Comparison of ENCODE assay signal across 7 fruit fly cellular contexts in genomic region chr3R:21606221-21607099, dm6.
TF ChIP-seq lines count a peak whose summit lies in the region.

No protein-coding gene starts in this region.

- no peak for TF ChIP-seq CTCF in whole organism, embryonic (GFP tag; optimal IDR thresholded peaks at IDR 0.05; lab: Kevin White, UChicago)

TF ChIP-seq in Kc167, 6 proteins besides CTCF, POLR2A, EP300 and RAD21:
- TF ChIP-seq Sin3A (optimal IDR thresholded peaks at IDR 0.05; lab: Kevin White, UChicago) (no peak), psq (optimal IDR thresholded peaks at IDR 0.05; lab: Kevin White, UChicago) (peak; percentile 34)
TF ChIP-seq in Kc167: peak in this region for 1.

TF ChIP-seq in whole organism, 6 proteins besides CTCF, POLR2A, EP300 and RAD21:
- TF ChIP-seq CG8478 (optimal IDR thresholded peaks at IDR 0.05; lab: Kevin White, UChicago), result no peak
- peak; percentile 61 for TF ChIP-seq Dll (optimal IDR thresholded peaks at IDR 0.05; lab: Kevin White, UChicago)
- no peak for TF ChIP-seq psq (optimal IDR thresholded peaks at IDR 0.05; lab: Kevin White, UChicago)
- TF ChIP-seq EcR (GFP tag; optimal IDR thresholded peaks at IDR 0.05; lab: Kevin White, UChicago), result peak; percentile 93 to 94
- no peak for TF ChIP-seq pan (optimal IDR thresholded peaks at IDR 0.05; lab: Kevin White, UChicago)
- no peak for TF ChIP-seq usp (GFP tag; optimal IDR thresholded peaks at IDR 0.05; lab: Kevin White, UChicago)

TF ChIP-seq in whole organism, adult, 20 proteins besides CTCF, POLR2A, EP300 and RAD21:
- TF ChIP-seq Crg-1 (GFP tag; optimal IDR thresholded peaks at IDR 0.05; lab: Kevin White, UChicago), result no peak
- peak; percentile 72 for TF ChIP-seq cic (GFP tag; optimal IDR thresholded peaks at IDR 0.05; lab: Kevin White, UChicago)
- TF ChIP-seq pad (GFP tag; optimal IDR thresholded peaks at IDR 0.05; lab: Kevin White, UChicago), result peak; percentile 56
- peak; percentile 54 for TF ChIP-seq tj (GFP tag; optimal IDR thresholded peaks at IDR 0.05; lab: Kevin White, UChicago)
- TF ChIP-seq CG7045 (GFP tag; optimal IDR thresholded peaks at IDR 0.05; lab: Kevin White, UChicago), result no peak
- TF ChIP-seq Mnt (GFP tag; optimal IDR thresholded peaks at IDR 0.05; lab: Kevin White, UChicago), result peak; percentile 43

TF ChIP-seq in whole organism, embryonic, 481 proteins besides CTCF, POLR2A, EP300 and RAD21 (continues in another document):
- TF ChIP-seq sens (GFP tag; lab: Kevin White, UChicago) (peak; percentile 71), cg (GFP tag; optimal IDR thresholded peaks at IDR 0.05; lab: Kevin White, UChicago) (peak; percentile 87), CG16815 (GFP tag; optimal IDR thresholded peaks at IDR 0.05; lab: Kevin White, UChicago) (no peak), ssp (GFP tag; IDR thresholded peaks at IDR 0.05; lab: Robert Waterston, UW) (no peak), CG8478 (optimal IDR thresholded peaks at IDR 0.05; lab: Kevin White, UChicago) (peak; percentile 72), nerfin-1 (tag; optimal IDR thresholded peaks at IDR 0.05; lab: Kevin White, UChicago) (peak; percentile 88), esg (GFP tag; conservative IDR thresholded peaks at IDR 0.05; lab: Robert Waterston, UW) (no peak), vvl (GFP tag; IDR thresholded peaks at IDR 0.05; lab: Robert Waterston, UW) (no peak), CG9609 (GFP tag; optimal IDR thresholded peaks at IDR 0.05; lab: Kevin White, UChicago) (no peak), kni (GFP tag; optimal IDR thresholded peaks at IDR 0.05; lab: Kevin White, UChicago) (peak; percentile 40), caup (GFP tag; optimal IDR thresholded peaks at IDR 0.05; lab: Kevin White, UChicago; ENCODE audit: severe bottlenecking) (no peak), Med (GFP tag; lab: Kevin White, UChicago) (peak; percentile 65), Adf1 (GFP tag; IDR thresholded peaks at IDR 0.05; lab: Robert Waterston, UW) (no peak), sqz (GFP tag; optimal IDR thresholded peaks at IDR 0.05; lab: Kevin White, UChicago) (peak; percentile 71), pros (GFP tag; optimal IDR thresholded peaks at IDR 0.05; lab: Kevin White, UChicago) (peak; percentile 88), CG6272 (GFP tag; IDR thresholded peaks at IDR 0.05; lab: Robert Waterston, UW) (no peak), bowl (GFP tag; IDR thresholded peaks at IDR 0.05; lab: Robert Waterston, UW) (no peak), Kr (GFP tag; optimal IDR thresholded peaks at IDR 0.05; lab: Kevin White, UChicago) (peak; percentile 86), Hr51 (GFP tag; optimal IDR thresholded peaks at IDR 0.05; lab: Kevin White, UChicago) (no peak), abd-A (tag; optimal IDR thresholded peaks at IDR 0.05; lab: Kevin White, UChicago) (peak; percentile 73), lola (GFP tag; optimal IDR thresholded peaks at IDR 0.05; lab: Kevin White, UChicago) (no peak)

TF ChIP-seq in whole organism, prepupa, 60 proteins besides CTCF, POLR2A, EP300 and RAD21 (continues in another document):
- TF ChIP-seq Smox (GFP tag; optimal IDR thresholded peaks at IDR 0.05; lab: Kevin White, UChicago) (no peak), esn (GFP tag; optimal IDR thresholded peaks at IDR 0.05; lab: Kevin White, UChicago) (peak; percentile 19), CG3919 (GFP tag; optimal IDR thresholded peaks at IDR 0.05; lab: Kevin White, UChicago) (no peak), vri (GFP tag; optimal IDR thresholded peaks at IDR 0.05; lab: Kevin White, UChicago) (peak; percentile 45), Met (GFP tag; optimal IDR thresholded peaks at IDR 0.05; lab: Kevin White, UChicago) (peak; percentile 4), Ets96B (tag; optimal IDR thresholded peaks at IDR 0.05; lab: Kevin White, UChicago) (no peak), CG10669 (GFP tag; optimal IDR thresholded peaks at IDR 0.05; lab: Kevin White, UChicago) (no peak), Ets21C (GFP tag; optimal IDR thresholded peaks at IDR 0.05; lab: Kevin White, UChicago) (no peak), OdsH (GFP tag; optimal IDR thresholded peaks at IDR 0.05; lab: Kevin White, UChicago) (no peak), Eip78C (GFP tag; lab: Kevin White, UChicago) (peak; percentile 78), Lpt (GFP tag; optimal IDR thresholded peaks at IDR 0.05; lab: Kevin White, UChicago) (peak; percentile 75), CG6808 (GFP tag; optimal IDR thresholded peaks at IDR 0.05; lab: Kevin White, UChicago) (peak; percentile 28), achi (GFP tag; optimal IDR thresholded peaks at IDR 0.05; lab: Kevin White, UChicago) (no peak), eg (GFP tag; IDR thresholded peaks at IDR 0.05; lab: Robert Waterston, UW) (no peak), CG34406 (GFP tag; optimal IDR thresholded peaks at IDR 0.05; lab: Kevin White, UChicago) (peak; percentile 9), fkh (GFP tag; optimal IDR thresholded peaks at IDR 0.05; lab: Kevin White, UChicago) (no peak), dac (GFP tag; optimal IDR thresholded peaks at IDR 0.05; lab: Kevin White, UChicago) (no peak), CG9139 (GFP tag; optimal IDR thresholded peaks at IDR 0.05; lab: Kevin White, UChicago) (peak; percentile 32), pdm3 (GFP tag; optimal IDR thresholded peaks at IDR 0.05; lab: Kevin White, UChicago) (peak; percentile 24), topi (GFP tag; optimal IDR thresholded peaks at IDR 0.05; lab: Kevin White, UChicago) (peak; percentile 31), CG11902 (GFP tag; optimal IDR thresholded peaks at IDR 0.05; lab: Kevin White, UChicago) (no peak)

TF ChIP-seq in whole organism, pupa, 21 proteins besides CTCF, POLR2A, EP300 and RAD21:
- TF ChIP-seq Pif1A (GFP tag; optimal IDR thresholded peaks at IDR 0.05; lab: Kevin White, UChicago) (no peak), CG8159 (tag; optimal IDR thresholded peaks at IDR 0.05; lab: Kevin White, UChicago) (peak; percentile 14), gl (tag; optimal IDR thresholded peaks at IDR 0.05; lab: Kevin White, UChicago) (peak; percentile 16), CG17806 (tag; optimal IDR thresholded peaks at IDR 0.05; lab: Kevin White, UChicago) (no peak), CG14655 (GFP tag; optimal IDR thresholded peaks at IDR 0.05; lab: Kevin White, UChicago) (peak; percentile 28), Snoo (tag; optimal IDR thresholded peaks at IDR 0.05; lab: Kevin White, UChicago) (peak; percentile 53), EcR (GFP tag; optimal IDR thresholded peaks at IDR 0.05; lab: Kevin White, UChicago) (peak; percentile 99), CG13204 (GFP tag; optimal IDR thresholded peaks at IDR 0.05; lab: Kevin White, UChicago) (peak; percentile 93)

TF ChIP-seq in whole organism, wandering third instar larva, 38 proteins besides CTCF, POLR2A, EP300 and RAD21 (continues in another document):
- TF ChIP-seq Rel (GFP tag; optimal IDR thresholded peaks at IDR 0.05; lab: Kevin White, UChicago) (no peak), Rel (tag; optimal IDR thresholded peaks at IDR 0.05; lab: Kevin White, UChicago) (peak; percentile 49), Mio (GFP tag; optimal IDR thresholded peaks at IDR 0.05; lab: Kevin White, UChicago) (no peak), lola (GFP tag; optimal IDR thresholded peaks at IDR 0.05; lab: Kevin White, UChicago) (no peak), psq (GFP tag; optimal IDR thresholded peaks at IDR 0.05; lab: Kevin White, UChicago) (peak; percentile 97), brk (GFP tag; optimal IDR thresholded peaks at IDR 0.05; lab: Kevin White, UChicago) (no peak), dl (GFP tag; optimal IDR thresholded peaks at IDR 0.05; lab: Kevin White, UChicago; ENCODE audit: insufficient read depth in 1 of 2, partially characterized antibody in 2 of 2) (peak; percentile 51 to 54), Hnf4 (GFP tag; optimal IDR thresholded peaks at IDR 0.05; lab: Kevin White, UChicago) (peak; percentile 48), usp (GFP tag; optimal IDR thresholded peaks at IDR 0.05; lab: Kevin White, UChicago) (no peak), ey (GFP tag; optimal IDR thresholded peaks at IDR 0.05; lab: Kevin White, UChicago) (no peak), Sp1 (GFP tag; optimal IDR thresholded peaks at IDR 0.05; lab: Kevin White, UChicago) (peak; percentile 22), Dfd (GFP tag; optimal IDR thresholded peaks at IDR 0.05; lab: Kevin White, UChicago) (no peak), dmrt93B (GFP tag; optimal IDR thresholded peaks at IDR 0.05; lab: Kevin White, UChicago) (no peak), CG32264 (GFP tag; optimal IDR thresholded peaks at IDR 0.05; lab: Kevin White, UChicago) (no peak), CG9705 (GFP tag; optimal IDR thresholded peaks at IDR 0.05; lab: Kevin White, UChicago) (no peak), Vsx2 (GFP tag; optimal IDR thresholded peaks at IDR 0.05; lab: Kevin White, UChicago; ENCODE audit: partially characterized antibody) (no peak), h (GFP tag; optimal IDR thresholded peaks at IDR 0.05; lab: Kevin White, UChicago) (peak; percentile 70), pan (optimal IDR thresholded peaks at IDR 0.05; lab: Kevin White, UChicago) (no peak), br (GFP tag; optimal IDR thresholded peaks at IDR 0.05; lab: Kevin White, UChicago) (no peak), CrebA (GFP tag; optimal IDR thresholded peaks at IDR 0.05; lab: Kevin White, UChicago; ENCODE audit: borderline replicate concordance) (peak; percentile 62), GATAd (GFP tag; optimal IDR thresholded peaks at IDR 0.05; lab: Kevin White, UChicago) (no peak), jim (GFP tag; optimal IDR thresholded peaks at IDR 0.05; lab: Kevin White, UChicago) (peak; percentile 90), Dif (GFP tag; optimal IDR thresholded peaks at IDR 0.05; lab: Kevin White, UChicago; ENCODE audit: partially characterized antibody) (peak; percentile 71), Jra (GFP tag; optimal IDR thresholded peaks at IDR 0.05; lab: Kevin White, UChicago) (no peak), fru (GFP tag; optimal IDR thresholded peaks at IDR 0.05; lab: Kevin White, UChicago) (no peak), Hr83 (GFP tag; optimal IDR thresholded peaks at IDR 0.05; lab: Kevin White, UChicago; ENCODE audit: poor library complexity, severe bottlenecking) (peak; percentile 35), HLH106 (tag; optimal IDR thresholded peaks at IDR 0.05; lab: Kevin White, UChicago) (peak; percentile 5), foxo (GFP tag; optimal IDR thresholded peaks at IDR 0.05; lab: Kevin White, UChicago) (peak in 1 of 2 experiments; percentile 41), sv (GFP tag; optimal IDR thresholded peaks at IDR 0.05; lab: Kevin White, UChicago) (no peak), N (GFP tag; optimal IDR thresholded peaks at IDR 0.05; lab: Kevin White, UChicago) (no peak), dsf (GFP tag; optimal IDR thresholded peaks at IDR 0.05; lab: Kevin White, UChicago; ENCODE audit: borderline replicate concordance) (no peak), Abd-B (GFP tag; optimal IDR thresholded peaks at IDR 0.05; lab: Kevin White, UChicago) (no peak), tai (GFP tag; optimal IDR thresholded peaks at IDR 0.05; lab: Kevin White, UChicago) (no peak), Hr78 (GFP tag; optimal IDR thresholded peaks at IDR 0.05; lab: Kevin White, UChicago) (no peak), rgr (GFP tag; optimal IDR thresholded peaks at IDR 0.05; lab: Kevin White, UChicago) (peak; percentile 7), Myc (optimal IDR thresholded peaks at IDR 0.05; lab: Kevin White, UChicago) (no peak)
